Worm (Caenorhabditis elegans) whole organism, young adult: ENCODE measurements around the gene cyp-25A2.

Experiments used
- B0035.1 ChIP-seq: sonication (generic microtip); optimal IDR thresholded peaks from 2 replicates; lab custom pipeline; 2016; ENCODE audit warnings: missing genetic modification characterization, mild to moderate bottlenecking, missing compliant biosample characterization, missing genotype, missing genetic modification reagents
- B0336.3 ChIP-seq: fragments of 200-800 bp; sonication (Bioruptor generic); IDR thresholded peaks from 2 replicates; pipeline ENCODE4 v1.3.6; 2022; ENCODE audit warnings: missing genetic modification characterization, missing compliant biosample characterization
- D2030.7 ChIP-seq: fragments of 200-800 bp; sonication (Bioruptor generic); IDR thresholded peaks from 2 replicates; pipeline ENCODE4 v1.3.6; 2022; ENCODE audit warnings: missing genetic modification reagents, missing genetic modification characterization, missing compliant biosample characterization
- F22D6.2 ChIP-seq: sonication (generic microtip); optimal IDR thresholded peaks from 2 replicates; lab custom pipeline; 2016; ENCODE audit warnings: mild to moderate bottlenecking, missing genetic modification characterization, missing compliant biosample characterization
- F37B4.10 ChIP-seq: fragments of 200-800 bp; sonication (Bioruptor generic); IDR thresholded peaks from 2 replicates; pipeline ENCODE4 v1.3.6; 2022; ENCODE audit warnings: missing genetic modification characterization, missing compliant biosample characterization
- F52B5.7 ChIP-seq: sonication (generic microtip); optimal IDR thresholded peaks from 2 replicates; lab custom pipeline; 2016; ENCODE audit warnings: mild to moderate bottlenecking, missing genetic modification characterization, missing compliant biosample characterization
- F57C9.4 ChIP-seq: sonication (generic microtip); optimal IDR thresholded peaks from 2 replicates; lab custom pipeline; 2017; ENCODE audit warnings: mild to moderate bottlenecking, missing genetic modification characterization, missing compliant biosample characterization
- K11D2.4 ChIP-seq: fragments of 200-800 bp; sonication (Bioruptor generic); IDR thresholded peaks from 2 replicates; pipeline ENCODE4 v1.3.6; 2022; ENCODE audit warnings: missing genetic modification reagents, missing genetic modification characterization, missing compliant biosample characterization
- Y56A3A.18 ChIP-seq: fragments of 200-800 bp; sonication (Bioruptor generic); IDR thresholded peaks from 2 replicates; pipeline ENCODE4 v1.3.6; 2022; ENCODE audit warnings: missing genetic modification reagents, missing genetic modification characterization, missing compliant biosample characterization
- Y67H2A.10 ChIP-seq: fragments of 200-800 bp; sonication (Bioruptor generic); conservative IDR thresholded peaks from 2 replicates; pipeline ENCODE4 v1.3.6; 2022; ENCODE audit warnings: missing genetic modification reagents, missing genetic modification characterization, missing compliant biosample characterization
- ZK185.1 ChIP-seq: sonication (generic microtip); optimal IDR thresholded peaks from 2 replicates; lab custom pipeline; 2016; ENCODE audit warnings: mild to moderate bottlenecking, missing genetic modification characterization, missing compliant biosample characterization; ENCODE audit not compliant: poor library complexity, severe bottlenecking
- aptf-3 ChIP-seq: fragments of 200-800 bp; sonication (Bioruptor generic); IDR thresholded peaks from 2 replicates; pipeline ENCODE4 v1.3.6; 2022; ENCODE audit warnings: missing genetic modification characterization, missing compliant biosample characterization
- attf-6 ChIP-seq: fragments of 200-800 bp; sonication (Bioruptor generic); IDR thresholded peaks from 2 replicates; pipeline ENCODE4 v1.3.6; 2022; ENCODE audit warnings: missing genetic modification reagents, missing genetic modification characterization, missing compliant biosample characterization
- cebp-1 ChIP-seq, 2 experiments: fragments of 200-800 bp in 1 of 2; sonication (Bioruptor generic) in 1 of 2; sonication (generic microtip) in 1 of 2; IDR thresholded peaks in 1 of 2; optimal IDR thresholded peaks in 1 of 2; 2 replicates each; pipeline versions ENCODE4 v1.3.6 to Lab custom; 2017 to 2022; ENCODE audit warnings: missing compliant biosample characterization in 2 of 2, missing genetic modification characterization in 2 of 2, mild to moderate bottlenecking in 1 of 2, missing genetic modification reagents in 1 of 2, moderate library complexity in 1 of 2
- ceh-79 ChIP-seq: sonication (generic microtip); optimal IDR thresholded peaks from 2 replicates; lab custom pipeline; 2017; ENCODE audit warnings: mild to moderate bottlenecking, missing genetic modification characterization, missing compliant biosample characterization
- die-1 ChIP-seq: sonication (generic microtip); optimal IDR thresholded peaks from 2 replicates; lab custom pipeline; 2016; ENCODE audit warnings: missing genotype, mild to moderate bottlenecking, missing genetic modification characterization, missing compliant biosample characterization
- dox-1 ChIP-seq: fragments of 200-800 bp; sonication (Bioruptor generic); IDR thresholded peaks from 2 replicates; pipeline ENCODE4 v1.3.6; 2022; ENCODE audit warnings: missing genetic modification reagents, missing genetic modification characterization, missing compliant biosample characterization
- dpff-1 ChIP-seq: sonication (generic microtip); optimal IDR thresholded peaks from 2 replicates; lab custom pipeline; 2017; ENCODE audit warnings: mild to moderate bottlenecking, missing genetic modification characterization, missing compliant biosample characterization
- dpl-1 ChIP-seq: fragments of 150-350 bp; optimal IDR thresholded peaks from 2 replicates; lab custom pipeline; 2014; ENCODE audit warnings: missing biosample characterization, missing genetic modification reagents, missing genetic modification characterization
- efl-1 ChIP-seq: fragments of 150-350 bp; optimal IDR thresholded peaks from 2 replicates; lab custom pipeline; 2014; ENCODE audit warnings: missing biosample characterization, missing genetic modification reagents, missing genetic modification characterization
- egl-18 ChIP-seq: fragments of 200-800 bp; sonication (Bioruptor generic); IDR thresholded peaks from 2 replicates; pipeline ENCODE4 v1.3.6; 2022; ENCODE audit warnings: missing genetic modification reagents, missing genetic modification characterization, missing compliant biosample characterization
- ekl-4 ChIP-seq: fragments of 200-800 bp; sonication (Bioruptor generic); IDR thresholded peaks from 2 replicates; pipeline ENCODE4 v1.3.6; 2022; ENCODE audit warnings: missing genetic modification reagents, missing genetic modification characterization, missing compliant biosample characterization
- hlh-12 ChIP-seq: sonication (generic microtip); optimal IDR thresholded peaks from 2 replicates; lab custom pipeline; 2016; ENCODE audit warnings: missing genetic modification characterization, missing compliant biosample characterization
- hlh-26 ChIP-seq: fragments of 200-800 bp; sonication (Bioruptor generic); conservative IDR thresholded peaks from 2 replicates; pipeline ENCODE4 v1.3.6; 2022; ENCODE audit warnings: missing genetic modification reagents, missing genetic modification characterization, missing compliant biosample characterization
- hmg-1.2 ChIP-seq: fragments of 200-800 bp; sonication (Bioruptor generic); IDR thresholded peaks from 2 replicates; pipeline ENCODE4 v1.3.6; 2022; ENCODE audit warnings: missing genetic modification reagents, missing genetic modification characterization, missing compliant biosample characterization
- hmg-20 ChIP-seq: fragments of 200-800 bp; sonication (Bioruptor generic); IDR thresholded peaks from 2 replicates; pipeline ENCODE4 v1.3.6; 2022; ENCODE audit warnings: missing genetic modification reagents, missing genetic modification characterization, missing compliant biosample characterization
- lag-1 ChIP-seq: fragments of 200-800 bp; sonication (Bioruptor generic); IDR thresholded peaks from 2 replicates; pipeline ENCODE4 v1.3.6; 2022; ENCODE audit warnings: missing genetic modification reagents, missing genetic modification characterization, missing compliant biosample characterization
- let-526 ChIP-seq: fragments of 200-800 bp; sonication (Bioruptor generic); IDR thresholded peaks from 2 replicates; pipeline ENCODE4 v1.3.6; 2022; ENCODE audit warnings: missing genetic modification reagents, missing genetic modification characterization, missing compliant biosample characterization
- let-607 ChIP-seq, 2 experiments: fragments of 200-800 bp in 1 of 2; sonication (Bioruptor generic) in 1 of 2; sonication (generic microtip) in 1 of 2; optimal IDR thresholded peaks; 2 replicates each; lab custom pipeline; 2016 to 2018; ENCODE audit warnings: mild to moderate bottlenecking in 2 of 2, missing compliant biosample characterization in 2 of 2, missing genetic modification characterization in 2 of 2, moderate library complexity in 2 of 2, missing genotype in 1 of 2
- lsl-1 ChIP-seq: fragments of 200-800 bp; sonication (Bioruptor generic); optimal IDR thresholded peaks from 2 replicates; lab custom pipeline; 2018; ENCODE audit warnings: mild to moderate bottlenecking, missing genetic modification characterization, moderate library complexity, missing compliant biosample characterization
- lsy-27 ChIP-seq: sonication (generic microtip); optimal IDR thresholded peaks from 2 replicates; lab custom pipeline; 2017; ENCODE audit warnings: missing genetic modification characterization, mild to moderate bottlenecking, missing compliant biosample characterization, antibody characterized with exemption, missing genotype, borderline replicate concordance; ENCODE audit not compliant: insufficient read depth
- madf-3 ChIP-seq: fragments of 200-800 bp; sonication (Bioruptor generic); IDR thresholded peaks from 2 replicates; pipeline ENCODE4 v1.3.6; 2022; ENCODE audit warnings: missing genetic modification reagents, missing genetic modification characterization, missing compliant biosample characterization
- mel-28 ChIP-seq: sonication (generic microtip); optimal IDR thresholded peaks from 2 replicates; lab custom pipeline; 2016; ENCODE audit warnings: borderline replicate concordance, mild to moderate bottlenecking, missing genetic modification characterization, missing compliant biosample characterization
- nfya-1 ChIP-seq: sonication (generic microtip); optimal IDR thresholded peaks from 2 replicates; lab custom pipeline; 2017; ENCODE audit warnings: antibody characterized with exemption, missing compliant biosample characterization, missing genetic modification characterization, borderline replicate concordance; ENCODE audit not compliant: insufficient read depth
- nhr-80 ChIP-seq: sonication (generic microtip); optimal IDR thresholded peaks from 2 replicates; lab custom pipeline; 2016; ENCODE audit warnings: missing genetic modification characterization, missing compliant biosample characterization
- rec-8 ChIP-seq, 2 experiments: sonication (generic microtip); optimal IDR thresholded peaks; 2 replicates each; lab custom pipeline; 2016; ENCODE audit warnings: mild to moderate bottlenecking in 2 of 2, missing genetic modification characterization in 2 of 2, missing genetic modification reagents in 2 of 2, missing genotype in 2 of 2, missing biosample characterization in 1 of 2, missing compliant biosample characterization in 1 of 2, moderate library complexity in 1 of 2
- repo-1 ChIP-seq: sonication (generic microtip); optimal IDR thresholded peaks from 2 replicates; lab custom pipeline; 2017; ENCODE audit warnings: mild to moderate bottlenecking, missing genetic modification characterization, missing compliant biosample characterization
- snpc-1.1 ChIP-seq: sonication (generic microtip); optimal IDR thresholded peaks from 2 replicates; lab custom pipeline; 2017; ENCODE audit warnings: missing genetic modification characterization, mild to moderate bottlenecking, missing compliant biosample characterization, antibody characterized with exemption, moderate library complexity, missing genotype, missing genetic modification reagents; ENCODE audit not compliant: insufficient read depth
- snpc-3.4 ChIP-seq: sonication (generic microtip); optimal IDR thresholded peaks from 2 replicates; lab custom pipeline; 2017; ENCODE audit warnings: missing genetic modification characterization, mild to moderate bottlenecking, missing compliant biosample characterization, antibody characterized with exemption, moderate library complexity, missing genotype, missing genetic modification reagents
- somi-1 ChIP-seq: fragments of 200-800 bp; sonication (Bioruptor generic); optimal IDR thresholded peaks from 2 replicates; lab custom pipeline; 2018; ENCODE audit warnings: mild to moderate bottlenecking, missing genetic modification characterization, missing compliant biosample characterization
- zfh-2 ChIP-seq: fragments of 200-800 bp; sonication (Bioruptor generic); conservative IDR thresholded peaks from 2 replicates; pipeline ENCODE4 v1.3.6; 2022; ENCODE audit warnings: missing genetic modification reagents, missing genetic modification characterization, missing compliant biosample characterization
- ztf-26 ChIP-seq: sonication (generic microtip); optimal IDR thresholded peaks from 2 replicates; lab custom pipeline; 2017; ENCODE audit warnings: missing genetic modification characterization, missing compliant biosample characterization

The cyp-25A2 gene

ce11 chrIII:3867378-3867904, 32.4 kb downstream of the cyp-25A2 start, which contains the start of gene rpl-3 (continued):
- peak; percentile 96 to 97 for TF ChIP-seq let-607 (tag; optimal IDR thresholded peaks at IDR 0.05; lab: Kevin White, UChicago)
- peak; percentile 96 for TF ChIP-seq aptf-3 (GFP tag; lab: Robert Waterston, UW)
- TF ChIP-seq, all 124 proteins: peak for 120

DNA sequence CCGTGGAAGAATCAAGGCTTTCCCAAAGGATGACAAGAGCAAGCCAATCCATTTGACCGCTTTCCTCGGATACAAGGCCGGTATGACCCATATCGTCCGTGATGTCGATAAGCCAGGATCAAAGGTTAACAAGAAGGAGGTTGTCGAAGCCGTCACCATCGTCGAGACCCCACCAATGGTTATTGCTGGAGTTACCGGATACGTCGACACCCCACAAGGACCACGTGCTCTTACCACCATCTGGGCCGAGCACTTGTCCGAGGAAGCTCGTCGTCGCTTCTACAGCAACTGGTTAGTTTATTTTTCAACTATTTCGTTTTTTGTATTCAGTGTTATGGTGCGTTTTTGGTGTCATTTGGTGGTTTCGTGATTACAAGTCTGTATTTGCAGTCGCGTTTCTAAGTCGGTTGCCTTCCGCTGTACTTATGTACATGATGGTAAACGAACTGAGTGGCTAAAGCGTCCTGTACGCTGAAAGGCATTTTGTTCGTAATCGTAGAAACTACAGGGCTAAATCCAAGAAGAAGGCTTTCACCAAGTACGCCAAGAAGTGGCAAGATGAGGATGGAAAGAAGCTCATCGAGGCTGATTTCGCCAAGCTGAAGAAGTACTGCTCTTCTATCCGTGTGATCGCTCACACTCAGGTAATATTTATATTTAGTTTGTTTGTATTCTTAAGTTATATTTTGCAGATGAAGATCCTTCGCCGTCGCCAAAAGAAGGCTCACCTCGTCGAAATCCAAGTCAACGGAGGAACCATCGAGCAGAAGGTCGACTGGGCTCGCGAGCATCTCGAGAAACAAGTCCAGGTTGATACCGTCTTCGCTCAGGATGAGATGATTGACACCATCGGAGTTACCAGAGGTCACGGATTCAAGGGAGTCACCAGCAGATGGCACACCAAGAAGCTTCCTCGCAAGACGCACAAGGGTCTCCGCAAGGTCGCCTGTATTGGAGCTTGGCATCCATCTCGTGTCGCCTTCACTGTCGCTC, 33.2 kb downstream of the cyp-25A2 start:
- TF ChIP-seq egl-18 (GFP tag; lab: Robert Waterston, UW): no peak
- TF ChIP-seq F37B4.10 (GFP tag; lab: Robert Waterston, UW): no peak
- no peak for TF ChIP-seq Y56A3A.18
- TF ChIP-seq nhr-80: no peak
- no peak for TF ChIP-seq dpl-1 (GFP tag; lab: Kevin White, UChicago)
- TF ChIP-seq ztf-26 (tag; lab: Kevin White, UChicago): no peak
- TF ChIP-seq dpff-1 (tag; lab: Kevin White, UChicago): no peak
- TF ChIP-seq F22D6.2 (tag; lab: Kevin White, UChicago): no peak
- TF ChIP-seq dox-1 (GFP tag; lab: Robert Waterston, UW): peak; percentile 29; the same call in 1 of the 2 replicates
- TF ChIP-seq nfya-1 (tag; lab: Kevin White, UChicago): no peak
- TF ChIP-seq attf-6 (GFP tag; lab: Robert Waterston, UW): peak; percentile 29; the same call in 1 of the 2 replicates
- TF ChIP-seq cebp-1 (GFP tag; IDR thresholded peaks at IDR 0.05; lab: Robert Waterston, UW): no peak
- TF ChIP-seq cebp-1 (tag; optimal IDR thresholded peaks at IDR 0.05; lab: Kevin White, UChicago): peak; percentile 3
- TF ChIP-seq mel-28 (tag; lab: Kevin White, UChicago): no peak
- TF ChIP-seq snpc-3.4: no peak
- no peak for TF ChIP-seq D2030.7 (GFP tag; lab: Robert Waterston, UW)
- no peak for TF ChIP-seq F52B5.7
- TF ChIP-seq B0035.1: no peak
- TF ChIP-seq die-1: no peak
- TF ChIP-seq ekl-4 (GFP tag; lab: Robert Waterston, UW): peak; percentile 55
- TF ChIP-seq rec-8 (tag; optimal IDR thresholded peaks at IDR 0.05; lab: Kevin White, UChicago): no peak
- no peak for TF ChIP-seq repo-1 (tag; lab: Kevin White, UChicago)
- peak; percentile 43; the same call in 1 of the 2 replicates for TF ChIP-seq madf-3 (GFP tag; lab: Robert Waterston, UW)
- peak; percentile 19 for TF ChIP-seq lsl-1 (GFP tag; lab: Kevin White, UChicago)
- TF ChIP-seq Y67H2A.10 (GFP tag; lab: Robert Waterston, UW): no peak
- no peak for TF ChIP-seq K11D2.4 (GFP tag; lab: Robert Waterston, UW)
- no peak for TF ChIP-seq hlh-26
- no peak for TF ChIP-seq let-526 (GFP tag; lab: Robert Waterston, UW)
- TF ChIP-seq snpc-1.1 (tag; lab: Kevin White, UChicago): no peak
- TF ChIP-seq efl-1 (GFP tag; lab: Kevin White, UChicago): peak; percentile 11
- no peak for TF ChIP-seq hlh-12 (tag; lab: Kevin White, UChicago)
- no peak for TF ChIP-seq hmg-1.2 (GFP tag; lab: Robert Waterston, UW)
- TF ChIP-seq hmg-20: no peak
- TF ChIP-seq lag-1 (GFP tag; lab: Robert Waterston, UW): no peak
- no peak for TF ChIP-seq F57C9.4 (tag; lab: Kevin White, UChicago)
- TF ChIP-seq somi-1: no peak
- TF ChIP-seq zfh-2 (GFP tag; lab: Robert Waterston, UW): peak; percentile 59
- TF ChIP-seq B0336.3 (GFP tag; lab: Robert Waterston, UW): peak; percentile 6; the same call in 1 of the 2 replicates
- no peak for TF ChIP-seq ceh-79
- no peak for TF ChIP-seq lsy-27
- no peak for TF ChIP-seq ZK185.1 (tag; lab: Kevin White, UChicago)
